Worm (Caenorhabditis elegans) whole organism, midembryonic: ENCODE data around the gene C47A4.5.

Experiments
- T22C8.4 ChIP-seq: fragments of 200-800 bp; sonication (Bioruptor generic); IDR thresholded peaks from 2 replicates; pipeline ENCODE4 v1.3.6; 2022; ENCODE audit warnings: missing genetic modification characterization, missing compliant biosample characterization
- cog-1 ChIP-seq: sonication (generic microtip); optimal IDR thresholded peaks from 2 replicates; lab custom pipeline; 2016; ENCODE audit warnings: missing genetic modification characterization, missing compliant biosample characterization
- flt-1 ChIP-seq: fragments of 200-800 bp; sonication (Bioruptor generic); IDR thresholded peaks from 2 replicates; pipeline ENCODE4 v1.3.6; 2022; ENCODE audit warnings: missing genetic modification characterization, missing compliant biosample characterization
- klf-2 ChIP-seq: fragments of 200-800 bp; sonication (Bioruptor generic); conservative IDR thresholded peaks from 2 replicates; pipeline ENCODE4 v1.3.6; 2022; ENCODE audit warnings: missing genetic modification reagents, missing genetic modification characterization, missing compliant biosample characterization
- med-1 ChIP-seq: sonication (generic microtip); optimal IDR thresholded peaks from 2 replicates; lab custom pipeline; 2017; ENCODE audit warnings: missing genetic modification characterization, mild to moderate bottlenecking, missing compliant biosample characterization, antibody characterized with exemption, missing genetic modification reagents; ENCODE audit not compliant: insufficient read depth
- ref-1 ChIP-seq: fragments of 200-800 bp; sonication (Bioruptor generic); conservative IDR thresholded peaks from 2 replicates; pipeline ENCODE4 v1.3.6; 2022; ENCODE audit warnings: missing genetic modification reagents, missing genetic modification characterization, missing compliant biosample characterization
- tab-1 ChIP-seq: fragments of 200-800 bp; sonication (Bioruptor generic); IDR thresholded peaks from 2 replicates; pipeline ENCODE4 v1.3.6; 2022; ENCODE audit warnings: missing genetic modification characterization, missing compliant biosample characterization
- ztf-23 ChIP-seq: fragments of 200-800 bp; sonication (Bioruptor generic); IDR thresholded peaks from 2 replicates; pipeline ENCODE4 v1.3.6; 2022; ENCODE audit warnings: missing genetic modification reagents, missing genetic modification characterization, missing compliant biosample characterization
- ztf-29 ChIP-seq: fragments of 200-800 bp; sonication (Bioruptor generic); IDR thresholded peaks from 2 replicates; pipeline ENCODE4 v1.3.6; 2022; ENCODE audit warnings: missing genetic modification reagents, missing genetic modification characterization, missing compliant biosample characterization

The C47A4.5 gene

DNA sequence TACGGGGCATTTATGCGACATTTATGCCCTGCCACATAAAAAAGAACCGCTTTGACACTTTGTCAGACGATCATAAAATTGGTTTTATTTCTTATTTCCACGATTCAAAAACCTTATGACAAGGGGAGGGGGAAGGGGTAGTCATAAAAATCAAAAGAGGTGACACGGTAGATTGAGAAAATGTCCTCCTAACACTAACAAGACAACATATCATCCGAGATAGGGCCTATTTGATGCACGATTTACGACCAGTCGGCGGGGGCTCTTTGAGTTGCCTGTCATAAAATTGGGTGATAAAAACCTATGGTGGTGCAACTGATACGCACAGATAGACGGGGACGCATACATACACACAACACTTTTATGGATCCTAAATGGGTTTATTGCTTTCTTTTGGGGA, 37.6 kb upstream of the C47A4.5 start:
- peak; percentile 19 for TF ChIP-seq cog-1 (tag; lab: Kevin White, UChicago)
- no peak for TF ChIP-seq ztf-23 (GFP tag; lab: Robert Waterston, UW)

ce11 chrIV:13709069-13709640, 36.4 kb upstream of the C47A4.5 start:
- no peak for TF ChIP-seq T22C8.4 (GFP tag; lab: Robert Waterston, UW)
- TF ChIP-seq tab-1: no peak
- no peak for TF ChIP-seq ztf-29 (GFP tag; lab: Robert Waterston, UW)
- no peak for TF ChIP-seq ref-1 (GFP tag; lab: Robert Waterston, UW)
- TF ChIP-seq cog-1 (tag; lab: Kevin White, UChicago): no peak
- TF ChIP-seq klf-2 (GFP tag; lab: Robert Waterston, UW): no peak
- no peak for TF ChIP-seq med-1
- no peak for TF ChIP-seq flt-1 (GFP tag; lab: Robert Waterston, UW)
- no peak for TF ChIP-seq ztf-23 (GFP tag; lab: Robert Waterston, UW)

DNA sequence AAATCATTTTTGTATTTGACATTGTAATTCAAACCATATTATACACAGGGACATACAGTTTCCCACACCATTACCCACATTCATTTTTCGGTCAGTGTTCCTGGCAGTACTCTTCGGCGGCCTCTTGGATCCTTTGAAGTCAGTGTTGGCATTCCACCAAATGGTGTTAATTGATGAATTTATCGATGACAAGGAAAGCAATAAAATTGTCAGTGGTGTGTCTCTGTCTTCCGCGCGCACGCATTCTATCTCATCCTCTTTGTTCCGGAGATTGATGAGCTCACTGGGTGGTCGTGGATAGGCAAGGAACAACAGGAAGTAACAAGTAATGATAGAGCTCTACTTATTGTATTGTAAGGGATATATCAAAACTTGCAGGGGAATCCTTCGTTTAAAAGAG, 35.1 kb upstream of the C47A4.5 start:
- no peak for TF ChIP-seq ref-1 (GFP tag; lab: Robert Waterston, UW)
- no peak for TF ChIP-seq ztf-23 (GFP tag; lab: Robert Waterston, UW)
- no peak for TF ChIP-seq med-1
- TF ChIP-seq tab-1: no peak
- no peak for TF ChIP-seq flt-1 (GFP tag; lab: Robert Waterston, UW)

DNA sequence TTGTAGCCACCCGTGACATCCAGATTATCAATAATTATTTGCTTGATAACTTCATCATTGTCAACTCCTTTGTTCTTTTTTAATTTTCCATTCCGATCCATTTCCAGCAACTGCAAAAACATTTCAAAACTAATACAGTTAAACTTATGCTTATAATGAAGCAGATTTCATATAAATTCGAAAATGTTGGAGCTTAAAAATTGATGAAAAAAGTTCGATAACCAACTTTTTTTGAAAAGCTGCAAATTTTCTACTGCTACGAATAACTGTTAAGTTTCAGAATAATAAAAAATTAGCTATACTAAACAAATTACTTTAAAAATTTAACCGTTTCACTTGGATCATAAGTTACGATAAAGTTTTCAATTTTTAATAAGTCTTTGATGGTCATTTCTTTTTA, 29.2 kb upstream of the C47A4.5 start, which contains the start of gene C47A4.1:
C47A4.1 (minus strand) TSS at position 101 of the 400 bp plus-strand sequence.
- TF ChIP-seq klf-2 (GFP tag; lab: Robert Waterston, UW) (no peak), ztf-23 (GFP tag; lab: Robert Waterston, UW) (no peak), med-1 (no peak), flt-1 (GFP tag; lab: Robert Waterston, UW) (no peak), T22C8.4 (GFP tag; lab: Robert Waterston, UW) (no peak), ztf-29 (GFP tag; lab: Robert Waterston, UW) (no peak), tab-1 (no peak), cog-1 (tag; lab: Kevin White, UChicago) (no peak), ref-1 (GFP tag; lab: Robert Waterston, UW) (no peak)

- no peak for TF ChIP-seq med-1
- no peak for TF ChIP-seq T22C8.4 (GFP tag; lab: Robert Waterston, UW)
- no peak for TF ChIP-seq ztf-23 (GFP tag; lab: Robert Waterston, UW)
- TF ChIP-seq ref-1 (GFP tag; lab: Robert Waterston, UW): no peak
- no peak for TF ChIP-seq tab-1
These were observed 28.8 kb upstream of the C47A4.5 start for ce11 chrIV:13716735-13717134.

DNA sequence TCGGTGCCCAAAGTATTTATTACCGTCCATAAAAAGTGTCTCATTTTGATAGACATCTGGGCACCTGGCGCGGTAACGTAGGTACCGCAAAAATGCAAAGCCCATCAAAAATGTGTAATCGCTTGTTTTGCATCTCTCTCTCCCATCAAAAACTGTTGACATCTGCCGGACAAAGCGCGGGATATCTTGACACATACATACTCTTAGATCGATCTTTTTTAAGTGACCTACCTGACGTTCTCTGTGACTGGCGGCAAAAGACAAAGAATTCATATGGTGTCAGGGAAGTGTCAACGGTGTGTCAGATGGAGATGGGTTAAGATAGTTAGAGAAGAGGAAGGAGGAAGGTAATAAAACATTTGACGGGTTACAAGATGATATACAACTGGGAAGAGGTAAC, 26.6 kb upstream of the C47A4.5 start:
- no peak for TF ChIP-seq T22C8.4 (GFP tag; lab: Robert Waterston, UW)
- no peak for TF ChIP-seq cog-1 (tag; lab: Kevin White, UChicago)
- no peak for TF ChIP-seq med-1
- TF ChIP-seq tab-1: no peak

DNA sequence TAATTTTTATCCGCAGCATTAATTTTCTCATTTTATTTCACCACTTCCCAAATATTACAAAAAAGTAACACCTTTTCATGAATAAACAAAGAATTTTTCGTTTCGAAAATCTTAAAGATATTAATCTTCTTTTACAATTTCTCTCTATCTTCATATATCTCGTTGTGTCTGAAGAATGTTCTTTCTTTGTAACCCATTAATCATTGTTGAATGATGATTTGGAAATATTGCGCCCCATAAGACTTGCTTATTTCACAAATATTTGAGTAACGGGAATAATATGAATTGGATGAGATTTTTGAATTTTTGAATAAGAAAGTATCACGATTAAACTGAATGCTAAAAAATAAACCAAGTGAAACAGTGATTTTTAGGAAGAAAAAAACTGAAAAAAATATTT, 24.5 kb upstream of the C47A4.5 start:
- TF ChIP-seq T22C8.4 (GFP tag; lab: Robert Waterston, UW): no peak
- TF ChIP-seq tab-1: no peak
- TF ChIP-seq ref-1 (GFP tag; lab: Robert Waterston, UW): no peak
- TF ChIP-seq ztf-29 (GFP tag; lab: Robert Waterston, UW): no peak
- TF ChIP-seq klf-2 (GFP tag; lab: Robert Waterston, UW): no peak
- TF ChIP-seq cog-1 (tag; lab: Kevin White, UChicago): no peak
- no peak for TF ChIP-seq med-1
- no peak for TF ChIP-seq flt-1 (GFP tag; lab: Robert Waterston, UW)
- TF ChIP-seq ztf-23 (GFP tag; lab: Robert Waterston, UW): no peak

ce11 chrIV:13725201-13725600, 20.3 kb upstream of the C47A4.5 start:
- TF ChIP-seq klf-2 (GFP tag; lab: Robert Waterston, UW) (no peak), T22C8.4 (GFP tag; lab: Robert Waterston, UW) (no peak)

- TF ChIP-seq T22C8.4 (GFP tag; lab: Robert Waterston, UW): no peak
- TF ChIP-seq klf-2 (GFP tag; lab: Robert Waterston, UW): no peak
- no peak for TF ChIP-seq flt-1 (GFP tag; lab: Robert Waterston, UW)
- TF ChIP-seq ztf-23 (GFP tag; lab: Robert Waterston, UW): no peak
- no peak for TF ChIP-seq cog-1 (tag; lab: Kevin White, UChicago)
- no peak for TF ChIP-seq ztf-29 (GFP tag; lab: Robert Waterston, UW)
- TF ChIP-seq tab-1: no peak
- TF ChIP-seq med-1: no peak
- no peak for TF ChIP-seq ref-1 (GFP tag; lab: Robert Waterston, UW)
These were observed 18.9 kb upstream of the C47A4.5 start, which contains the start of gene ent-4 for ce11 chrIV:13726630-13727029. ent-4 (plus strand) TSS chrIV:13726930.

DNA sequence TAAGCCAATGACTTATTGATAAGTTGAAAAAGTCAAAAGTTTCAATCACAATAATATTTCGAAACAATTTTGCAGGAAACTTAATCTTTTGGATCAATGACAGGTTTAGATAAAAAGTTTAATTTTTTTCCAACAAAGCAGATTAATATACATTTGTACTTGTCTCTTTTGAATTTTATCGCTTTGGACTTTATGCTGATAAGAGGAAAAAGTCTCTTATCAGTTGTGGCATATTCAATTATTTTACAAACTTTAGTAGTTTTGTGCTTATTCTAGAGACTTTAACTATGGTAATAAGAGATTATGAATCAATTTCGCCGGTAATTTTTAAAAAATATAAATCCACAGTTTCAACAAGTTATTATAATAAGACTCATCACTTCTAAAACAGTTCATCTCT, 17.6 kb upstream of the C47A4.5 start:
- TF ChIP-seq klf-2 (GFP tag; lab: Robert Waterston, UW) (no peak), ztf-23 (GFP tag; lab: Robert Waterston, UW) (no peak), med-1 (no peak), tab-1 (no peak), cog-1 (tag; lab: Kevin White, UChicago) (no peak), T22C8.4 (GFP tag; lab: Robert Waterston, UW) (no peak), ref-1 (GFP tag; lab: Robert Waterston, UW) (no peak), flt-1 (GFP tag; lab: Robert Waterston, UW) (no peak), ztf-29 (GFP tag; lab: Robert Waterston, UW) (no peak)

DNA sequence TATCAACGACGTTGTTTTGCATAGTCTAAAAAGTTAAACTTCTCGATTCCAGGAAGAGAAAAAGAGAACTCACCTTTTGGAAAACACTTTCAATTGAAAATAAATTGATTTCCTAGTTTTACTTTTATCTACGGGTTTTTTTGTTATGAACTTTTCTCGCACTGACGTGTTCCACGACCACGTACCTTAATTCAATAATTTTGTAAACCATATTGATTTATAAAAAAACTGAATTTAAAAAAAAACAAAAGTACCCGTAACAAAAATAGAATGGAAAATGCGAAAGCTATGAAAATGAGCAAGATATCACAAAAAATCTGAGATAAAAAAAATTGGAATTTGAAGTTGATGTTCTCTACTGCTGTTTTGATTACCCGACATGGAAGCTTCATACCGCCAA, 3.3 kb upstream of the C47A4.5 start, which contains the start of gene C47A4.3:
C47A4.3 (minus strand) TSS at position 101 of the 400 bp plus-strand sequence.
- no peak for TF ChIP-seq ref-1 (GFP tag; lab: Robert Waterston, UW)
- TF ChIP-seq ztf-23 (GFP tag; lab: Robert Waterston, UW): no peak
- no peak for TF ChIP-seq med-1
- no peak for TF ChIP-seq cog-1 (tag; lab: Kevin White, UChicago)
- TF ChIP-seq flt-1 (GFP tag; lab: Robert Waterston, UW): no peak
- TF ChIP-seq klf-2 (GFP tag; lab: Robert Waterston, UW): no peak
- TF ChIP-seq tab-1: no peak
- no peak for TF ChIP-seq ztf-29 (GFP tag; lab: Robert Waterston, UW)
- no peak for TF ChIP-seq T22C8.4 (GFP tag; lab: Robert Waterston, UW)
